Worm (Caenorhabditis elegans) whole organism, L4 larva: ENCODE data around the gene srh-2.

Source experiments
- T26A8.4 ChIP-seq: fragments of 200-800 bp; sonication (Bioruptor generic); IDR thresholded peaks from 2 replicates; pipeline ENCODE4 v1.3.6; 2022; ENCODE audit warnings: missing genetic modification characterization, missing compliant biosample characterization
- Y105C5A.15 ChIP-seq: fragments of 200-800 bp; sonication (Bioruptor generic); IDR thresholded peaks from 2 replicates; pipeline ENCODE4 v1.3.6; 2022; ENCODE audit warnings: missing genetic modification characterization, missing compliant biosample characterization
- Y48G9A.11 ChIP-seq: fragments of 200-800 bp; sonication (Bioruptor generic); IDR thresholded peaks from 2 replicates; pipeline ENCODE4 v1.3.6; 2022; ENCODE audit warnings: missing genetic modification reagents, missing genetic modification characterization, missing compliant biosample characterization
- Y75B8A.6 ChIP-seq: fragments of 200-800 bp; sonication (Bioruptor generic); IDR thresholded peaks from 2 replicates; pipeline ENCODE4 v1.3.6; 2022; ENCODE audit warnings: missing genetic modification reagents, missing genetic modification characterization, missing compliant biosample characterization
- ZK546.5 ChIP-seq, 2 experiments: sonication (generic microtip); optimal IDR thresholded peaks; 2 replicates each; lab custom pipeline; 2017; ENCODE audit warnings: missing biosample characterization in 2 of 2, missing genetic modification characterization in 2 of 2
- aha-1 ChIP-seq: fragments of 150-350 bp; peaks from one replicate; lab custom pipeline; 2014; ENCODE audit warnings: missing biosample characterization, missing genetic modification characterization
- ama-1 ChIP-seq: fragments of 150-350 bp; optimal IDR thresholded peaks from 2 replicates; lab custom pipeline; 2014; ENCODE audit warnings: inconsistent platforms, mixed read lengths
- ctbp-1 ChIP-seq: fragments of 200-800 bp; sonication (Bioruptor generic); IDR thresholded peaks from 2 replicates; pipeline ENCODE4 v1.3.6; 2022; ENCODE audit warnings: missing genetic modification reagents, missing genetic modification characterization, missing compliant biosample characterization
- daf-19 ChIP-seq: fragments of 200-800 bp; sonication (Bioruptor generic); conservative IDR thresholded peaks from 2 replicates; pipeline ENCODE4 v1.3.6; 2022; ENCODE audit warnings: missing genetic modification characterization, missing compliant biosample characterization
- dmd-6 ChIP-seq: fragments of 200-800 bp; sonication (Bioruptor generic); IDR thresholded peaks from 2 replicates; pipeline ENCODE4 v1.3.6; 2022; ENCODE audit warnings: missing genetic modification reagents, missing genetic modification characterization, missing compliant biosample characterization
- dmd-8 ChIP-seq: fragments of 200-800 bp; sonication (Bioruptor generic); IDR thresholded peaks from 2 replicates; pipeline ENCODE4 v1.3.6; 2022; ENCODE audit warnings: missing genetic modification characterization, missing compliant biosample characterization
- dmd-9 ChIP-seq: fragments of 200-800 bp; sonication (Bioruptor generic); IDR thresholded peaks from 2 replicates; pipeline ENCODE4 v1.3.6; 2022; ENCODE audit warnings: missing genetic modification reagents, missing genetic modification characterization, missing compliant biosample characterization
- dve-1 ChIP-seq: sonication (generic microtip); optimal IDR thresholded peaks from 2 replicates; lab custom pipeline; 2017; ENCODE audit warnings: antibody characterized with exemption, mild to moderate bottlenecking, missing genetic modification characterization, missing compliant biosample characterization; ENCODE audit not compliant: insufficient read depth
- egl-27 ChIP-seq: sonication (generic microtip); optimal IDR thresholded peaks from 3 replicates; lab custom pipeline; 2017; ENCODE audit warnings: missing biosample characterization, missing genetic modification reagents, missing genetic modification characterization
- gei-8 ChIP-seq: fragments of 200-800 bp; sonication (Bioruptor generic); optimal IDR thresholded peaks from 2 replicates; lab custom pipeline; 2018; ENCODE audit warnings: mild to moderate bottlenecking, missing genetic modification characterization, missing compliant biosample characterization
- hlh-11 ChIP-seq: fragments of 200-800 bp; sonication (Bioruptor generic); optimal IDR thresholded peaks from 2 replicates; lab custom pipeline; 2018; ENCODE audit warnings: mild to moderate bottlenecking, missing genetic modification characterization, missing compliant biosample characterization
- hmg-1.1 ChIP-seq: fragments of 200-800 bp; sonication (Bioruptor generic); IDR thresholded peaks from 2 replicates; pipeline ENCODE4 v1.3.6; 2022; ENCODE audit warnings: missing genetic modification reagents, missing genetic modification characterization, missing compliant biosample characterization
- lin-13 ChIP-seq: fragments of 150-350 bp; optimal IDR thresholded peaks from 2 replicates; lab custom pipeline; 2014; ENCODE audit warnings: missing biosample characterization, missing genetic modification reagents, missing genetic modification characterization
- lin-29 ChIP-seq: fragments of 200-800 bp; sonication (Bioruptor generic); IDR thresholded peaks from 2 replicates; pipeline ENCODE4 v1.3.6; 2022; ENCODE audit warnings: missing genetic modification reagents, missing genetic modification characterization, missing compliant biosample characterization
- lin-39 ChIP-seq: fragments of 150-350 bp; optimal IDR thresholded peaks from 2 replicates; lab custom pipeline; 2014; ENCODE audit warnings: missing biosample characterization, missing genetic modification reagents, missing genetic modification characterization
- lir-3 ChIP-seq: sonication (generic microtip); optimal IDR thresholded peaks from 2 replicates; lab custom pipeline; 2016; ENCODE audit warnings: mild to moderate bottlenecking, missing genetic modification characterization, missing compliant biosample characterization
- mdl-1 ChIP-seq, 2 experiments: fragments of 150-350 bp in 1 of 2; sonication (generic microtip) in 1 of 2; optimal IDR thresholded peaks; 2 replicates each; lab custom pipeline; 2014 to 2017; ENCODE audit warnings: missing biosample characterization in 2 of 2, missing genetic modification characterization in 2 of 2
- mdt-29 ChIP-seq: fragments of 200-800 bp; sonication (Bioruptor generic); IDR thresholded peaks from 2 replicates; pipeline ENCODE4 v1.3.6; 2022; ENCODE audit warnings: missing genetic modification reagents, missing genetic modification characterization, missing compliant biosample characterization
- mep-1 ChIP-seq: fragments of 150-350 bp; sonication (generic microtip); optimal IDR thresholded peaks from 3 replicates; lab custom pipeline; 2014; ENCODE audit warnings: missing biosample characterization, missing genetic modification characterization
- mxl-2 ChIP-seq: fragments of 200-800 bp; sonication (Bioruptor generic); conservative IDR thresholded peaks from 2 replicates; pipeline ENCODE4 v1.3.6; 2022; ENCODE audit warnings: missing genetic modification reagents, missing genetic modification characterization, missing compliant biosample characterization
- mxl-3 ChIP-seq: fragments of 200-800 bp; sonication (Bioruptor generic); optimal IDR thresholded peaks from 2 replicates; lab custom pipeline; 2018; ENCODE audit warnings: mild to moderate bottlenecking, missing genetic modification characterization, missing compliant biosample characterization
- nhr-10 ChIP-seq: fragments of 150-350 bp; optimal IDR thresholded peaks from 2 replicates; lab custom pipeline; 2014; ENCODE audit warnings: missing biosample characterization, missing genetic modification characterization
- nhr-11 ChIP-seq: fragments of 150-350 bp; optimal IDR thresholded peaks from 2 replicates; lab custom pipeline; 2014; ENCODE audit warnings: missing biosample characterization, missing genetic modification characterization
- nhr-111 ChIP-seq: fragments of 200-800 bp; sonication (Bioruptor generic); optimal IDR thresholded peaks from 2 replicates; lab custom pipeline; 2018; ENCODE audit warnings: mild to moderate bottlenecking, missing genetic modification characterization, missing compliant biosample characterization
- nhr-237 ChIP-seq: sonication (generic microtip); optimal IDR thresholded peaks from 2 replicates; lab custom pipeline; 2017; ENCODE audit warnings: missing biosample characterization, missing genetic modification characterization
- nhr-41 ChIP-seq: fragments of 200-800 bp; sonication (Bioruptor generic); IDR thresholded peaks from 2 replicates; pipeline ENCODE4 v1.3.6; 2022; ENCODE audit warnings: missing genetic modification reagents, missing genetic modification characterization, missing compliant biosample characterization
- nhr-42 ChIP-seq: fragments of 200-800 bp; sonication (Bioruptor generic); IDR thresholded peaks from 2 replicates; pipeline ENCODE4 v1.3.6; 2022; ENCODE audit warnings: missing genetic modification characterization, missing compliant biosample characterization
- nhr-77 ChIP-seq: fragments of 150-350 bp; optimal IDR thresholded peaks from 2 replicates; lab custom pipeline; 2014; ENCODE audit warnings: missing biosample characterization, missing genetic modification characterization
- pha-4 ChIP-seq, 2 experiments: fragments of 150-350 bp in 1 of 2; fragments of 200-800 bp in 1 of 2; sonication (Bioruptor generic) in 1 of 2; IDR thresholded peaks in 1 of 2; optimal IDR thresholded peaks in 1 of 2; 2 replicates each; pipeline versions ENCODE4 v1.3.6 to Lab custom; 2014 to 2022; ENCODE audit warnings: missing genetic modification characterization in 2 of 2, missing genetic modification reagents in 2 of 2, missing biosample characterization in 1 of 2, missing compliant biosample characterization in 1 of 2
- php-3 ChIP-seq: fragments of 200-800 bp; sonication (Bioruptor generic); IDR thresholded peaks from 2 replicates; pipeline ENCODE4 v1.3.6; 2022; ENCODE audit warnings: missing genetic modification reagents, missing genetic modification characterization, missing compliant biosample characterization
- pqm-1 ChIP-seq: sonication (generic microtip); optimal IDR thresholded peaks from 2 replicates; lab custom pipeline; 2017; ENCODE audit warnings: missing biosample characterization, missing genetic modification characterization
- rbr-2 ChIP-seq: sonication (generic microtip); optimal IDR thresholded peaks from 2 replicates; lab custom pipeline; 2016; ENCODE audit warnings: missing genotype, missing genetic modification characterization, missing compliant biosample characterization
- set-16 ChIP-seq: fragments of 200-800 bp; sonication (Bioruptor generic); IDR thresholded peaks from 2 replicates; pipeline ENCODE4 v1.3.6; 2022; ENCODE audit warnings: missing genetic modification reagents, missing genetic modification characterization, missing compliant biosample characterization
- skn-1 ChIP-seq: fragments of 150-350 bp; optimal IDR thresholded peaks from 2 replicates; lab custom pipeline; 2014; ENCODE audit warnings: missing biosample characterization, missing genetic modification characterization
- spr-3 ChIP-seq: fragments of 200-800 bp; sonication (Bioruptor generic); optimal IDR thresholded peaks from 2 replicates; lab custom pipeline; 2018; ENCODE audit warnings: mild to moderate bottlenecking, missing genetic modification characterization, missing compliant biosample characterization
- tag-97 ChIP-seq: fragments of 200-800 bp; sonication (Bioruptor generic); IDR thresholded peaks from 2 replicates; pipeline ENCODE4 v1.3.6; 2022; ENCODE audit warnings: missing genetic modification characterization, missing compliant biosample characterization
- tra-1 ChIP-seq: fragments of 200-800 bp; sonication (Bioruptor generic); IDR thresholded peaks from 2 replicates; pipeline ENCODE4 v1.3.6; 2022; ENCODE audit warnings: missing genetic modification reagents, missing genetic modification characterization, missing compliant biosample characterization
- vab-7 ChIP-seq: fragments of 200-800 bp; sonication (Bioruptor generic); IDR thresholded peaks from 2 replicates; pipeline ENCODE4 v1.3.6; 2022; ENCODE audit warnings: missing genetic modification reagents, missing genetic modification characterization, missing compliant biosample characterization
- zag-1 ChIP-seq: fragments of 150-350 bp; optimal IDR thresholded peaks from 2 replicates; lab custom pipeline; 2014; ENCODE audit warnings: missing biosample characterization, missing genetic modification characterization
- zfp-3 ChIP-seq: fragments of 200-800 bp; sonication (Bioruptor generic); conservative IDR thresholded peaks from 2 replicates; pipeline ENCODE4 v1.3.6; 2022; ENCODE audit warnings: missing genetic modification reagents, missing genetic modification characterization, missing compliant biosample characterization
- zip-11 ChIP-seq: fragments of 200-800 bp; sonication (Bioruptor generic); IDR thresholded peaks from 2 replicates; pipeline ENCODE4 v1.3.6; 2022; ENCODE audit warnings: missing genetic modification characterization, missing compliant biosample characterization
- zip-2 ChIP-seq: fragments of 150-350 bp; optimal IDR thresholded peaks from 2 replicates; lab custom pipeline; 2014; ENCODE audit warnings: missing biosample characterization, missing genetic modification characterization
- ztf-7 ChIP-seq: fragments of 150-350 bp; optimal IDR thresholded peaks from 2 replicates; lab custom pipeline; 2014; ENCODE audit warnings: missing biosample characterization, missing genetic modification characterization

srh-2 gene

ce11 chrV:728822-729493, 857 bp downstream of the srh-2 start (continued):
- TF ChIP-seq ctbp-1 (GFP tag; lab: Robert Waterston, UW) (0 out of 2 replicates have a peak, but pooled peaks have one; percentile 5), dmd-9 (GFP tag; lab: Robert Waterston, UW) (0 out of 2 replicates have a peak, but pooled peaks have one; percentile 16), zip-2 (tag; lab: Kevin White, UChicago) (peak; percentile 15), nhr-237 (tag; lab: Kevin White, UChicago) (no peak), mdl-1 (tag; optimal IDR thresholded peaks at IDR 0.05; lab: Kevin White, UChicago) (peak; percentile 26 to 81), ztf-7 (no peak), zip-11 (no peak), lin-39 (tag; lab: Kevin White, UChicago) (no peak), spr-3 (GFP tag; lab: Kevin White, UChicago) (no peak), zfp-3 (GFP tag; lab: Robert Waterston, UW) (0 out of 2 replicates have a peak, but pooled peaks have one; percentile 23), mxl-3 (peak; percentile 59), T26A8.4 (GFP tag; lab: Robert Waterston, UW) (peak; percentile 39; the same call in 1 of the 2 replicates), Y75B8A.6 (GFP tag; lab: Robert Waterston, UW) (0 out of 2 replicates have a peak, but pooled peaks have one; percentile 10), vab-7 (GFP tag; lab: Robert Waterston, UW) (no peak), nhr-111 (GFP tag; lab: Kevin White, UChicago) (peak; percentile 47), nhr-11 (peak; percentile 69), lir-3 (no peak), ama-1 (lab: Kevin White, UChicago) (no peak), php-3 (GFP tag; lab: Robert Waterston, UW) (no peak), hlh-11 (peak; percentile 94), Y105C5A.15 (GFP tag; lab: Robert Waterston, UW) (0 out of 2 replicates have a peak, but pooled peaks have one; percentile 28), tra-1 (GFP tag; lab: Robert Waterston, UW) (no peak), tag-97 (GFP tag; lab: Robert Waterston, UW) (no peak), mep-1 (tag; lab: Kevin White, UChicago) (peak; percentile 61), set-16 (GFP tag; lab: Robert Waterston, UW) (no peak), hmg-1.1 (0 out of 2 replicates have a peak, but pooled peaks have one; percentile 26), dmd-6 (peak; percentile 13; the same call in 1 of the 2 replicates), Y48G9A.11 (GFP tag; lab: Robert Waterston, UW) (0 out of 2 replicates have a peak, but pooled peaks have one; percentile 10), skn-1 (no peak), nhr-41 (GFP tag; lab: Robert Waterston, UW) (no peak), egl-27 (tag; lab: Kevin White, UChicago) (no peak), dve-1 (tag; lab: Kevin White, UChicago) (peak; percentile 96), nhr-10 (tag; lab: Kevin White, UChicago) (peak; percentile 89), pha-4 (GFP tag; IDR thresholded peaks at IDR 0.05; lab: Robert Waterston, UW) (0 out of 2 replicates have a peak, but pooled peaks have one; percentile 14), pha-4 (tag; optimal IDR thresholded peaks at IDR 0.05; lab: Kevin White, UChicago) (no peak), pqm-1 (tag; lab: Kevin White, UChicago) (no peak), ZK546.5 (tag; optimal IDR thresholded peaks at IDR 0.05; lab: Kevin White, UChicago) (no peak), zag-1 (tag; lab: Kevin White, UChicago) (no peak), nhr-77 (peak; percentile 64), lin-13 (GFP tag; lab: Kevin White, UChicago) (no peak)

ce11 chrV:730216-730615, 2.1 kb downstream of the srh-2 start:
- TF ChIP-seq nhr-42 (GFP tag; lab: Robert Waterston, UW): 0 out of 2 replicates have a peak, but pooled peaks have one; percentile 4
- peak; percentile 66 for TF ChIP-seq dmd-6
- TF ChIP-seq mdt-29 (GFP tag; lab: Robert Waterston, UW): peak; percentile 86
- TF ChIP-seq gei-8 (GFP tag; lab: Kevin White, UChicago): peak; percentile 2
- TF ChIP-seq nhr-41 (GFP tag; lab: Robert Waterston, UW): no peak
- TF ChIP-seq lin-29: no peak
- peak; percentile 13 for TF ChIP-seq rbr-2 (tag; lab: Kevin White, UChicago)
- no peak for TF ChIP-seq mxl-2
- TF ChIP-seq php-3 (GFP tag; lab: Robert Waterston, UW): peak; percentile 93
- TF ChIP-seq aha-1 (tag; lab: Kevin White, UChicago): peak; percentile 47
- peak; percentile 4 for TF ChIP-seq lin-13 (GFP tag; lab: Kevin White, UChicago)
- TF ChIP-seq skn-1: no peak
- no peak for TF ChIP-seq spr-3 (GFP tag; lab: Kevin White, UChicago)
- peak in 1 of 2 experiments; percentile 74 for TF ChIP-seq mdl-1 (tag; optimal IDR thresholded peaks at IDR 0.05; lab: Kevin White, UChicago)
- TF ChIP-seq daf-19 (GFP tag; lab: Robert Waterston, UW): no peak
- no peak for TF ChIP-seq lir-3
- peak; percentile 89 for TF ChIP-seq dve-1 (tag; lab: Kevin White, UChicago)
- TF ChIP-seq zfp-3 (GFP tag; lab: Robert Waterston, UW): 0 out of 2 replicates have a peak, but pooled peaks have one; percentile 23
- TF ChIP-seq mep-1 (tag; lab: Kevin White, UChicago): peak; percentile 78
- TF ChIP-seq dmd-8 (GFP tag; lab: Robert Waterston, UW): no peak
